Fruit fly (Drosophila melanogaster) whole organism, embryonic: ENCODE results near the gene Or94b.

Experiments
- B-H2 ChIP-seq: fragments of 200-800 bp; sonication (Bioruptor generic); optimal IDR thresholded peaks from 2 replicates; lab custom pipeline; 2018; ENCODE audit warnings: missing biosample characterization, mild to moderate bottlenecking, missing genetic modification characterization
- CG11247 ChIP-seq: fragments of 200-800 bp; sonication (Bioruptor generic); IDR thresholded peaks from 2 replicates; pipeline ENCODE4 v1.3.6; 2022; ENCODE audit warnings: missing biosample characterization, missing genetic modification characterization
- CG1233 ChIP-seq: fragments of 200-800 bp; sonication (Bioruptor generic); optimal IDR thresholded peaks from 4 replicates; lab custom pipeline; 2018; ENCODE audit warnings: missing biosample characterization, mild to moderate bottlenecking, missing genetic modification characterization
- CG17361 ChIP-seq: fragments of 200-800 bp; sonication (Bioruptor generic); IDR thresholded peaks from 3 replicates; pipeline ENCODE4 v1.3.6; 2022; ENCODE audit warnings: missing biosample characterization, missing genetic modification characterization
- CG18262 ChIP-seq: fragments of 200-800 bp; optimal IDR thresholded peaks from 3 replicates; lab custom pipeline; 2019; ENCODE audit warnings: missing biosample characterization, mild to moderate bottlenecking, missing genetic modification characterization, moderate library complexity
- CG2712 ChIP-seq: fragments of 200-800 bp; optimal IDR thresholded peaks from 3 replicates; lab custom pipeline; 2019; ENCODE audit warnings: missing biosample characterization, mild to moderate bottlenecking, missing genetic modification characterization, moderate library complexity
- CG5245 ChIP-seq: fragments of 200-800 bp; sonication (Bioruptor generic); optimal IDR thresholded peaks from 3 replicates; lab custom pipeline; 2016; ENCODE audit warnings: missing biosample characterization, missing genetic modification characterization
- Chrac-16 ChIP-seq: fragments of 200-800 bp; sonication (Bioruptor generic); optimal IDR thresholded peaks from 3 replicates; lab custom pipeline; 2016; ENCODE audit warnings: missing biosample characterization, missing genetic modification characterization
- CoRest ChIP-seq: fragments of 200-800 bp; sonication (Bioruptor generic); optimal IDR thresholded peaks from 3 replicates; lab custom pipeline; 2018; ENCODE audit warnings: missing biosample characterization, mild to moderate bottlenecking, missing genetic modification characterization, moderate library complexity
- D19A ChIP-seq: fragments of 200-800 bp; optimal IDR thresholded peaks from 3 replicates; lab custom pipeline; 2019; ENCODE audit warnings: missing biosample characterization, mild to moderate bottlenecking, missing genetic modification characterization, moderate library complexity
- Hey ChIP-seq: fragments of 200-800 bp; sonication (Bioruptor generic); optimal IDR thresholded peaks from 3 replicates; lab custom pipeline; 2018; ENCODE audit warnings: missing biosample characterization, mild to moderate bottlenecking, missing genetic modification characterization
- Hr3 ChIP-seq: fragments of 200-800 bp; sonication (Bioruptor generic); optimal IDR thresholded peaks from 3 replicates; lab custom pipeline; 2016; ENCODE audit warnings: missing biosample characterization, missing genetic modification characterization
- ab ChIP-seq: fragments of 200-800 bp; sonication (Bioruptor generic); optimal IDR thresholded peaks from 2 replicates; lab custom pipeline; 2016; ENCODE audit warnings: missing biosample characterization, missing genetic modification characterization
- dmrt11E ChIP-seq: fragments of 200-800 bp; sonication (Bioruptor generic); optimal IDR thresholded peaks from 3 replicates; lab custom pipeline; 2018; ENCODE audit warnings: missing biosample characterization, mild to moderate bottlenecking, missing genetic modification characterization, moderate library complexity
- exex ChIP-seq: fragments of 200-800 bp; sonication (Bioruptor generic); optimal IDR thresholded peaks from 4 replicates; lab custom pipeline; 2018; ENCODE audit warnings: missing biosample characterization, mild to moderate bottlenecking, missing genetic modification characterization, moderate library complexity
- gcm2 ChIP-seq: fragments of 200-800 bp; sonication (Bioruptor generic); optimal IDR thresholded peaks from 2 replicates; lab custom pipeline; 2016; ENCODE audit warnings: missing biosample characterization, missing genetic modification characterization
- gem ChIP-seq: fragments of 200-800 bp; sonication (Bioruptor generic); optimal IDR thresholded peaks from 2 replicates; lab custom pipeline; 2019; ENCODE audit warnings: missing biosample characterization, mild to moderate bottlenecking, missing genetic modification characterization, moderate library complexity
- lola ChIP-seq, 3 experiments: fragments of >200 bp in 2 of 3; fragments of 200-800 bp in 1 of 3; sonication (Bioruptor generic) in 1 of 3; optimal IDR thresholded peaks; 2 replicates each; lab custom pipeline; 2017 to 2019; ENCODE audit warnings: missing biosample characterization in 3 of 3, missing genetic modification characterization in 3 of 3, mild to moderate bottlenecking in 1 of 3, moderate library complexity in 1 of 3
- nmo ChIP-seq: fragments of 200-800 bp; sonication (Bioruptor generic); optimal IDR thresholded peaks from 2 replicates; lab custom pipeline; 2018; ENCODE audit warnings: missing biosample characterization, mild to moderate bottlenecking, missing genetic modification characterization, moderate library complexity
- pfk ChIP-seq: fragments of 200-800 bp; sonication (Bioruptor generic); optimal IDR thresholded peaks from 2 replicates; lab custom pipeline; 2018; ENCODE audit warnings: missing biosample characterization, mild to moderate bottlenecking, missing genetic modification characterization, moderate library complexity
- sens ChIP-seq: fragments of 200-800 bp; sonication (Bioruptor generic); peaks from one replicate; lab custom pipeline; 2016; ENCODE audit warnings: missing biosample characterization, missing genetic modification characterization
- sima ChIP-seq: fragments of 200-800 bp; sonication (Bioruptor generic); optimal IDR thresholded peaks from 2 replicates; lab custom pipeline; 2016; ENCODE audit warnings: missing biosample characterization, missing genetic modification characterization
- slp2 ChIP-seq: fragments of 200-800 bp; sonication (Bioruptor generic); optimal IDR thresholded peaks from 2 replicates; lab custom pipeline; 2016; ENCODE audit warnings: missing biosample characterization, missing genetic modification characterization
- so ChIP-seq: fragments of 200-800 bp; sonication (Bioruptor generic); IDR thresholded peaks from 3 replicates; pipeline ENCODE4 v1.3.6; 2022; ENCODE audit warnings: missing biosample characterization, missing genetic modification characterization
- tio ChIP-seq: fragments of 200-800 bp; sonication (Bioruptor generic); optimal IDR thresholded peaks from 2 replicates; lab custom pipeline; 2017; ENCODE audit warnings: missing biosample characterization, missing genetic modification characterization, inconsistent platforms
- twi ChIP-seq: fragments of 200-800 bp; optimal IDR thresholded peaks from 2 replicates; lab custom pipeline; 2019; ENCODE audit warnings: missing biosample characterization, mild to moderate bottlenecking, missing genetic modification characterization, moderate library complexity

Or94b gene

dm6 chr3R:23036321-23036720 lies 47.2 kb downstream of the Or94b start:
- TF ChIP-seq ab (GFP tag; lab: Kevin White, UChicago) (no peak), Hey (tag; lab: Kevin White, UChicago) (no peak), pfk (GFP tag; lab: Kevin White, UChicago) (no peak), CG17361 (GFP tag; lab: Robert Waterston, UW) (0 out of 3 replicates have a peak, but pooled peaks have one; percentile 23), CoRest (tag; lab: Kevin White, UChicago) (peak; percentile 4), dmrt11E (peak; percentile 33), CG2712 (tag; lab: Kevin White, UChicago) (peak; percentile 9), nmo (peak; percentile 15), gem (tag; lab: Kevin White, UChicago) (peak; percentile 28), CG18262 (tag; lab: Kevin White, UChicago) (peak; percentile 42), D19A (tag; lab: Kevin White, UChicago) (peak; percentile 86), Hr3 (GFP tag; lab: Kevin White, UChicago) (no peak), slp2 (GFP tag; lab: Kevin White, UChicago) (no peak), lola (GFP tag; optimal IDR thresholded peaks at IDR 0.05; lab: Kevin White, UChicago) (peak in 1 of 3 experiments; percentile 17)

- TF ChIP-seq Chrac-16 (GFP tag; lab: Kevin White, UChicago) (no peak), gcm2 (no peak), CG5245 (GFP tag; lab: Kevin White, UChicago) (no peak), exex (no peak), sima (GFP tag; lab: Kevin White, UChicago) (no peak), so (GFP tag; lab: Robert Waterston, UW) (no peak), tio (GFP tag; lab: Kevin White, UChicago) (no peak), CG1233 (no peak), CG11247 (GFP tag; lab: Robert Waterston, UW) (no peak), lola (GFP tag; optimal IDR thresholded peaks at IDR 0.05; lab: Kevin White, UChicago) (no peak), twi (peak; percentile 86), B-H2 (GFP tag; lab: Kevin White, UChicago) (no peak), sens (peak; percentile 64)
- TF ChIP-seq, all 482 proteins: peak for 2
Measured at dm6 chr3R:23038062-23038461, 49.0 kb downstream of the Or94b start.
